Fruit fly (Drosophila melanogaster) whole organism: ENCODE data around the gene Gart.

Source experiments
- CG8478 ChIP-seq: fragments of >200 bp; optimal IDR thresholded peaks from 2 replicates; lab custom pipeline; 2018; ENCODE audit warnings: inconsistent platforms
- Dll ChIP-seq: fragments of >200 bp; optimal IDR thresholded peaks from 2 replicates; lab custom pipeline; 2017
- EcR ChIP-seq, 2 experiments: fragments of >200 bp; optimal IDR thresholded peaks; 2 replicates each; lab custom pipeline; 2017; ENCODE audit warnings: missing biosample characterization in 2 of 2, missing genetic modification characterization in 2 of 2, missing genetic modification reagents in 2 of 2
- pan ChIP-seq: fragments of >200 bp; optimal IDR thresholded peaks from 2 replicates; lab custom pipeline; 2017
- psq ChIP-seq: fragments of >200 bp; optimal IDR thresholded peaks from 2 replicates; lab custom pipeline; 2017
- usp ChIP-seq: fragments of >200 bp; optimal IDR thresholded peaks from 2 replicates; lab custom pipeline; 2017; ENCODE audit warnings: missing biosample characterization, missing genetic modification characterization, mixed read lengths

Gene Gart

DNA sequence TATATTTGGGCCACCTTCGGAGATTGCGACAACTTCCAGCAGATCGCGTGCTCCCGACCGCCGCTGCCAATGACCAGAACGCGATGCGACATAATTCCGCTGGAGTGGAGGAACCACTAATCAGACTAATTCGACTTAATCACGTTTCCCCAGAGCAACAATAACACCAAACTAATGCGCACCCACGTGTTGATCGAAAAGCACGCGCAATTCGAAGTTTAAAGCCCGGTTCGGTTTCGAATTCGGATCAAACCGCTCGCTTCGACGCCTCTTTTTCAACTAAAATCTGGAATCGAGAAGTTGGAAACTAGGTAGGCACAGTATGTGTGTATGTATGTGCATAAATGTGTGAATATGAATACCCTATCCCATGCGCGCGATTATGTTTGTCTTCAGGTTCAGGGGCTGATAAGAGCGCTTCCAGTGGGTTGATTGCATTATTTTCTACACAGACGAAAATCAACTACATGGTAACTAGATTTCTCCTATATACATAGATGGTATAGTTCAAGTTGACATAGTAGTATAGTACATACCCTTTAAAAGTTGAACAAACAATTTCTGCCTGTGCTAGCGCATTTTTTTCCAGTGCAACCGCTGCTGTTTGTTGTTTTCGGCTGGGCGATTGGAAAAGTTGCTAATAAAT is at the start of gene Gart:
Gart (minus strand) TSS at position 285 of the 646 bp plus-strand sequence.
- TF ChIP-seq psq (lab: Kevin White, UChicago) (no peak), usp (no peak)

DNA sequence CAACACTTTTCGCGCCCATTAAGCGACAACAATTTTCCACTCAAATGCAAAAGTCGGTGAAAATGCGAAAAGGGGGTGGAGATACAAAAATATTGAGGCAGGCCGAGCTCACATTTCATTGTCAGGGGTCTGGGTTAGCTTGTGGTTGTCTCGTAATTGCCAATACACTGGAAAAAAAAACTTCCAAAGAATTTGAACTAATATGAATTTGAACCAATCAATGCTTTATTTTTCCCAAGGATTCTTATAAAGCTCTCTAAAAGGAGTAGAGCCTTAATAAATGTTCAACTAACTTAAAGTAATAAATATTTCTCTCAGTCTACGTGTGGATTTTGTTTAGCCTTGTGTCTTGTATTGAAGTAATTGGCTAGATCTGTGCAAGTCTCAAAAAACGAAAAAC is 49.3 kb upstream of the Gart start:
- TF ChIP-seq CG8478 (lab: Kevin White, UChicago) (no peak), EcR (GFP tag; optimal IDR thresholded peaks at IDR 0.05; lab: Kevin White, UChicago) (no peak), usp (no peak), pan (lab: Kevin White, UChicago) (no peak), Dll (lab: Kevin White, UChicago) (no peak), psq (lab: Kevin White, UChicago) (no peak)

DNA sequence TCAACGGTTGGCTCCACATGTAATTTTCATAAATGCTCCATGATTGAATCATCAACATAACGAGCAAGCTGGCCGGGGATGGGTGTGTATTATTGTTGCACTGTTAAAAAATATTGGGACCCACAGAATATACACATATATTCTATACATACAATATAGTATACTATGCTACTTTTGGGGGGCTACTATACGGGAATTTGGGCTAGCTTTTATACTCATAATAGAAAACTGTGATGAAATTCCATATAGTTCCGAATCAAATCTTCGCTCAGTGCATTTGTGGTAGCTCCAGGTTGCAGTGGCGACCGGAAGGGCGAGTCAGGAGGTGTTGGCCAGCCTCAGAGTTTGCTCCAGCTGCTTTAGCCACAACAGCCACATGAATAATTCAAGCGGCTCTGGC is 48.2 kb upstream of the Gart start:
- no peak for TF ChIP-seq Dll (lab: Kevin White, UChicago)
- no peak for TF ChIP-seq CG8478 (lab: Kevin White, UChicago)
- TF ChIP-seq psq (lab: Kevin White, UChicago), result no peak
- no peak for TF ChIP-seq pan (lab: Kevin White, UChicago)
- no peak for TF ChIP-seq usp
- no peak for TF ChIP-seq EcR (GFP tag; optimal IDR thresholded peaks at IDR 0.05; lab: Kevin White, UChicago)

DNA sequence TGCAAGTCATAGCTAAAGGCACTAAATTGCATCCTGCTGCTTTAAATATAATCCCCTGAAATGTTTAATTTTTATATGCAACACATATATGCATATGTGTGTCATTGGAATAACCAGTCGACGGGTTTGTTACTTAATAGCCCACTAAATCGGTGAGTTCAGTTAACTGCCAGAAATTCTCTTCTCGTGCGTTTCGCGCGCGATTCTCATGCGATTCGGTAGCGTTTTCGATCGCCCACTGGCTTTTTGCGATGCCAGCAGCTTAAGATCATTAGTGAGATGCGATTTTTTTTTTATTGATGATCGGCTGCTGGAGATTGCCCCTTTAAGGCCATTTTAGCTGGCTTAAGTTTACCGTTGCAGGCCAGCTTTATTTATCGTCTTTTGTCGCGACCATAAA is 47.5 kb upstream of the Gart start:
- TF ChIP-seq CG8478 (lab: Kevin White, UChicago) (no peak), Dll (lab: Kevin White, UChicago) (no peak), usp (no peak), EcR (GFP tag; optimal IDR thresholded peaks at IDR 0.05; lab: Kevin White, UChicago) (no peak), pan (lab: Kevin White, UChicago) (no peak), psq (lab: Kevin White, UChicago) (no peak)

DNA sequence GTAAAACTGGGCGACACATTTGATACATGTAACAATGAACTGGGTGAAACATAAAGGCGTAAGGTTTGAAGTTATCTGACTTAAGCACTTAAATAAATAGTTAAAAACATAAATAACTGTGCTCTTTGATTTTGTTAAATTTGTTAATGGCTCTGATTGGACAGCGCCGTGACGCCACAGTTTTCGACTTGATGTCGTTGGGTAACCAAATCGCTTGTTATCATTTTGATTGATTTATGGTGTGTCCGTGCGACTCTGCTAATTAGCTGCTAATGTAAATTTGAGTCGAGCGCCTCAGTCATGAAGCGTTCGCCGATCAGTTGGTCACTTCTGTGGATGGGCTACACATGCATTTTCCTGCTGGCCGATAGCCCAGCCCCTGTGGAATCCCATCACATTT is 44.0 kb upstream of the Gart start, which contains the start of gene Ugt307A1:
Ugt307A1 (plus strand) TSS at position 301 of the 400 bp plus-strand sequence.
- TF ChIP-seq pan (lab: Kevin White, UChicago), result no peak
- no peak for TF ChIP-seq Dll (lab: Kevin White, UChicago)
- TF ChIP-seq EcR (GFP tag; optimal IDR thresholded peaks at IDR 0.05; lab: Kevin White, UChicago), result no peak
- no peak for TF ChIP-seq psq (lab: Kevin White, UChicago)
- no peak for TF ChIP-seq usp
- TF ChIP-seq CG8478 (lab: Kevin White, UChicago), result no peak

DNA sequence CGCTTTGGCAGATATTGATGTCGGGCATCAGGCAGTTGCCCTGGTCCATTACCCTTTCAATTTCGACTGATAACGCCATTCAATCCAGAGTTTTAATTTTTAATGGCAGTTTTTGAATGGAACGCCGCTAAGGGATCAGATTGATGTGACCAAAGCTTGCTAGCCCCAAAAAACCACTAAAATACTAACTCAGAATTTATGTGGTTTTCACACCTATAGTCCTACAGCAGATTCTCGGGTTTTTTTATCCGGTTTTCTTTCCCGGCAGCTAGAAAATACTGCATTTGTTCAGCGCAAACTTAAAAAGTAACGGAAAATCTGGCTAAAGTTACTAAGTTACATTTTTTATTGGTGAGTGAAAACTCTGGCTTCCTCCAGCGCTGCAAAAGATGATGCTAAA is 42.0 kb upstream of the Gart start, which contains the start of gene Nuf2:
Nuf2 (minus strand) TSS at position 151 of the 400 bp plus-strand sequence.
- no peak for TF ChIP-seq psq (lab: Kevin White, UChicago)
- TF ChIP-seq pan (lab: Kevin White, UChicago), result no peak
- no peak for TF ChIP-seq Dll (lab: Kevin White, UChicago)
- no peak for TF ChIP-seq CG8478 (lab: Kevin White, UChicago)
- no peak for TF ChIP-seq EcR (GFP tag; optimal IDR thresholded peaks at IDR 0.05; lab: Kevin White, UChicago)
- TF ChIP-seq usp, result no peak

DNA sequence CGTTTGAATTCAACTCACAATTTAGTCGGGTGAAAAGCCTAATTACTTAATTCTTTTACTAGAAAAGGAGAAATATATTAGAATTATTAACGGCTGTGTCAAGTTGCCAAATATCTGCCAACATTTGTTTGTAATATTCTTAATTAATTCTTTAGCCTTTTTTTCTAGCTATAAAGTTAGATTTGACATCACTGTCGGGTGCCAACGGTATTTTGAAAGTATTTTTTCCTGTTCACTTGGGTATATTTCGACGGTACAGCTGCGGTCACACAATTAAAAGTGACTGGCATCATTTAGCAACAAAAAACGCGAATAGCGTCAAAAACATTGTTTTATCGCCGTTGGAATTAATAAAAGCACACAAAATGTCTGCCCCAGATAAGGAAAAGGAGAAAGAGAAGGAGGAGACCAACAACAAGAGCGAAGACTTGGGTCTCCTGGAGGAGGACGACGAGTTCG is 40.1 kb upstream of the Gart start, which contains the start of gene Sem1:
Sem1 (plus strand) TSS at position 266 of the 459 bp plus-strand sequence.
- TF ChIP-seq psq (lab: Kevin White, UChicago), result no peak

DNA sequence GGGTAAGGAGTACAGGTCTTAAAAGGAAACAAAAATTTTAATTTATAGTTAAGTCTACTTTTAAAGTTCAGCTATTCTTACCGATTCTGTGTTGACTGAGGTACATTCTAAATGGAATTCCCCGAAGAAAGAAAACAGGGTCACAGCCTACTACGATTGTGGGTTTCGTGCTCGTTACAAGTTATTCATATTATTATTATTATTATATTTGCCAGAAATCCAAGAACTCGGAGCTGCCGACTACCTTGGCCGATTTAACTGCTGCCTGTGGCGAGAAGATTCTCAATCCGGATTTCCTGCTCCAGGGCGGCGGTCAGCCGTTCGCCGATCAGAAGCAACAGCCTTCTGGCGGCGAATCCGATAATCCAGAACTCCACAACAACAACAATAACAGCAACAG is 37.1 kb upstream of the Gart start, which contains the start of gene Mst27D:
Mst27D (minus strand) TSS at position 101 of the 400 bp plus-strand sequence.
- TF ChIP-seq usp (no peak), CG8478 (lab: Kevin White, UChicago) (no peak), pan (lab: Kevin White, UChicago) (no peak), EcR (GFP tag; optimal IDR thresholded peaks at IDR 0.05; lab: Kevin White, UChicago) (no peak), Dll (lab: Kevin White, UChicago) (no peak), psq (lab: Kevin White, UChicago) (no peak)

DNA sequence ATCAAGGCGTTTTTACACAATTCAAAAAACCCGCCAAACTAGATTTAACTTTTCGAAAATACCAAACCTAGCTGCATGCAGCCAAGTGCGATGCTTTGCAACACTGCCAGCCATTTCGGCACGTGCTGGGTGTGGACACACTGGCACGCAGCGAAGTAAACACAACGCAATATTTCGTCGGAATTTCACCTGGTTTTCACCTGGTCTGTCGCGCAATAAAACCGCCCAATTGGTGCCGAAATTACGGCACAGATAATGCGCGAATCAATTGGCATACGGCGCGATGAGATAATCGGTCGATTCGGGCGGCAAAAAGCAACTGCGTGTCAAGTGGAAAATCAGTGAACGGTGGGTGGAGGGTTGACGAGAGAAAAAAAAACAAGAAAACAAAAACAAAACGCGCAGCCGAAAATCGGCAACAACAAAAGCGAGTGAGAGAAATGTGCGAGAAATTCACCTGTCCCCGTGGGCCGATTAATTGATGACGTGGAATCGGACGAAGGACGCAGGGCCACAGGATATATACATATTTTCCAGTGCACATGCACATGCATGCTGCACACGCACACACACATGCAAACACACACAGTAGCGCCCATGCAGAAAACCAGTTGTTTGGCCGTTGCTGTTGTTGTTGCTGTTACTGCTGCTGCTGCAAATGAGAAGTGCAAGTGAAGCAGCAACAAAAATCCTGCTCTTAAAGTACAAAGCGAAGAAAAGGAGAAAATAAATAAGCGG is 32.7 kb upstream of the Gart start, which contains the start of gene Mnn1:
Mnn1 (plus strand) TSS at position 113 of the 738 bp plus-strand sequence.
- TF ChIP-seq pan (lab: Kevin White, UChicago), result no peak
- no peak for TF ChIP-seq usp
- TF ChIP-seq EcR (GFP tag; optimal IDR thresholded peaks at IDR 0.05; lab: Kevin White, UChicago), result no peak
- no peak for TF ChIP-seq Dll (lab: Kevin White, UChicago)
- no peak for TF ChIP-seq psq (lab: Kevin White, UChicago)
- TF ChIP-seq CG8478 (lab: Kevin White, UChicago), result no peak

DNA sequence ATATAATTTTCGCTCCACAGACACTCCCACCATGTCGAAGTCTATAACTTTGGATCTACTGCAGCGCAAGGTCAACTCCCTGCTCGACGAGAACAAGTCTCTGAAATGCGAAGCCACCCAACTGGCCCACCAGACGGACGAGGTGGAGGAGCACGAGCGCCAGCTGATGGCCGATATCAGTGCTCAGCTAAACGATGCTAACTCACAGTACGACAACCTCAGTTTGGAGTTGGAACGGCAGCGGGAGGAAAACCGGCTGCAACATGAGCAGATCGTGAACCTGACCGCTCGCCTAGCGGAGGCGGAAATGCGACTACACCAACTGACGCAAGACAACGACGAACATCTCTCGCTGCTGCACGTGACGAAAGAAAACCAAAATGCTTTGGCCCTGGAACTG is 28.0 kb upstream of the Gart start:
- no peak for TF ChIP-seq psq (lab: Kevin White, UChicago)
- no peak for TF ChIP-seq CG8478 (lab: Kevin White, UChicago)
- TF ChIP-seq pan (lab: Kevin White, UChicago), result no peak
- TF ChIP-seq usp, result no peak
- TF ChIP-seq Dll (lab: Kevin White, UChicago), result no peak
- TF ChIP-seq EcR (GFP tag; optimal IDR thresholded peaks at IDR 0.05; lab: Kevin White, UChicago), result no peak

DNA sequence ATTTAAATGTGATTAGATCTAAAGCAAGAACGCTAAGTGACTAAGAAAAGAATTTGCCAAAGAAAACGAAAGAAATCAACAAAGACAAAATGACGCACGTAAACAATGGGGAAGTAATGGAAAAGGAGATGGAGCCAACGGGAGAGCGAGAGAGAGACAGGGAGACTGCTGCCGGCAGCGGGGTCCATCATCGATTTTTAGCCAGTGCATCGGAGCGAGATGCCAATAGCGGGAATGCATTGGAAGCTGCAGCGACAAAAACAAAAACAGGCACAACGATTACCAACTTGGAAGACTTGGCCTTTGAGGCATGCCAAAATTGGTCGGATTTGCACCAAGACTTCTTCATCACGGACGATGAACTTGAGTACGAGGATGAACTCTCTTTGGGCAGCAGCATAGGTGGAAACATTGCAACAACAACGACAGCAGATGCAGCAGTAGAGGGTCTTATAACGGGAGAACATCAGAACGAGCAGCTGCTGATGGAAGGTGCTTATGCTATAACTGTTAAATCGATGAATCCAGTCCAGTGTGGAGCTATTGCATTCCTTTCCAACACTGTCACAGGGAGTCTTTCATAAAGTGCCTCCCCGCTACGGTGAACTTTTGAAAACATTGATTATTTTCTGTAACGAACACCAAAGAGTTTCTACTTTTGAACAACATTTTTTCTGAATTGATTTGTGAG is 26.9 kb upstream of the Gart start:
- no peak for TF ChIP-seq Dll (lab: Kevin White, UChicago)
- no peak for TF ChIP-seq CG8478 (lab: Kevin White, UChicago)
- no peak for TF ChIP-seq pan (lab: Kevin White, UChicago)
- TF ChIP-seq usp, result no peak
- TF ChIP-seq psq (lab: Kevin White, UChicago), result no peak
- TF ChIP-seq EcR (GFP tag; optimal IDR thresholded peaks at IDR 0.05; lab: Kevin White, UChicago), result no peak
